Worm (Caenorhabditis elegans) whole organism, L4 larva: Measurements from ENCODE around the gene C50F4.4.
A peak's percentile ranks its signal among the peaks of the same experiment; 100 is the strongest.

Experiments
- F26F4.8 ChIP-seq: fragments of 200-800 bp; sonication (Bioruptor generic); conservative IDR thresholded peaks from 2 replicates; pipeline ENCODE4 v1.3.6; 2022; ENCODE audit warnings: missing genetic modification characterization, missing compliant biosample characterization
- F37D6.2 ChIP-seq: sonication (generic microtip); optimal IDR thresholded peaks from 2 replicates; lab custom pipeline; 2016; ENCODE audit warnings: mild to moderate bottlenecking, missing genetic modification characterization, missing compliant biosample characterization
- F44E2.7 ChIP-seq: fragments of 200-800 bp; sonication (Bioruptor generic); IDR thresholded peaks from 2 replicates; pipeline ENCODE4 v2.1.2; 2022; ENCODE audit warnings: missing genetic modification characterization, missing compliant biosample characterization
- T20F7.1 ChIP-seq: fragments of 200-800 bp; sonication (Bioruptor generic); optimal IDR thresholded peaks from 2 replicates; lab custom pipeline; 2018; ENCODE audit warnings: mild to moderate bottlenecking, missing genetic modification characterization, missing compliant biosample characterization
- Y48G9A.11 ChIP-seq: fragments of 200-800 bp; sonication (Bioruptor generic); IDR thresholded peaks from 2 replicates; pipeline ENCODE4 v1.3.6; 2022; ENCODE audit warnings: missing genetic modification reagents, missing genetic modification characterization, missing compliant biosample characterization
- Y5F2A.4 ChIP-seq: fragments of 200-800 bp; sonication (Bioruptor generic); optimal IDR thresholded peaks from 2 replicates; lab custom pipeline; 2018; ENCODE audit warnings: mild to moderate bottlenecking, missing genetic modification characterization, missing compliant biosample characterization
- ZK337.2 ChIP-seq: fragments of 200-800 bp; sonication (Bioruptor generic); IDR thresholded peaks from 2 replicates; pipeline ENCODE4 v1.3.6; 2022; ENCODE audit warnings: missing genetic modification reagents, missing genetic modification characterization, missing compliant biosample characterization
- aha-1 ChIP-seq: fragments of 150-350 bp; peaks from one replicate; lab custom pipeline; 2014; ENCODE audit warnings: missing biosample characterization, missing genetic modification characterization
- ama-1 ChIP-seq: fragments of 150-350 bp; optimal IDR thresholded peaks from 2 replicates; lab custom pipeline; 2014; ENCODE audit warnings: inconsistent platforms, mixed read lengths
- arid-1 ChIP-seq: fragments of 200-800 bp; sonication (Bioruptor generic); conservative IDR thresholded peaks from 2 replicates; pipeline ENCODE4 v1.3.6; 2022; ENCODE audit warnings: missing genetic modification reagents, missing genetic modification characterization, missing compliant biosample characterization
- ceh-32 ChIP-seq: sonication (generic microtip); optimal IDR thresholded peaks from 2 replicates; lab custom pipeline; 2016; ENCODE audit warnings: mild to moderate bottlenecking, missing genetic modification characterization, missing compliant biosample characterization; ENCODE audit not compliant: poor library complexity
- ceh-44 ChIP-seq: fragments of 200-800 bp; sonication (Bioruptor generic); IDR thresholded peaks from 2 replicates; pipeline ENCODE4 v1.3.6; 2022; ENCODE audit warnings: missing genetic modification reagents, missing genetic modification characterization, missing compliant biosample characterization
- ceh-82 ChIP-seq: sonication (generic microtip); optimal IDR thresholded peaks from 2 replicates; lab custom pipeline; 2017; ENCODE audit warnings: missing biosample characterization, missing genetic modification characterization
- cey-2 ChIP-seq: sonication (generic microtip); optimal IDR thresholded peaks from 3 replicates; lab custom pipeline; 2017; ENCODE audit warnings: missing genetic modification characterization, mild to moderate bottlenecking, missing compliant biosample characterization, antibody characterized with exemption, borderline replicate concordance; ENCODE audit not compliant: insufficient read depth
- ctbp-1 ChIP-seq: fragments of 200-800 bp; sonication (Bioruptor generic); IDR thresholded peaks from 2 replicates; pipeline ENCODE4 v1.3.6; 2022; ENCODE audit warnings: missing genetic modification reagents, missing genetic modification characterization, missing compliant biosample characterization
- daf-16 ChIP-seq, 3 experiments: sonication (generic microtip); optimal IDR thresholded peaks; 2 replicates each; lab custom pipeline; 2016 to 2017; ENCODE audit warnings: missing genetic modification characterization in 3 of 3, missing genetic modification reagents in 3 of 3, mild to moderate bottlenecking in 2 of 3, missing compliant biosample characterization in 2 of 3, missing biosample characterization in 1 of 3, moderate library complexity in 1 of 3
- daf-19 ChIP-seq: fragments of 200-800 bp; sonication (Bioruptor generic); conservative IDR thresholded peaks from 2 replicates; pipeline ENCODE4 v1.3.6; 2022; ENCODE audit warnings: missing genetic modification characterization, missing compliant biosample characterization
- dmd-6 ChIP-seq: fragments of 200-800 bp; sonication (Bioruptor generic); IDR thresholded peaks from 2 replicates; pipeline ENCODE4 v1.3.6; 2022; ENCODE audit warnings: missing genetic modification reagents, missing genetic modification characterization, missing compliant biosample characterization
- dmd-9 ChIP-seq: fragments of 200-800 bp; sonication (Bioruptor generic); IDR thresholded peaks from 2 replicates; pipeline ENCODE4 v1.3.6; 2022; ENCODE audit warnings: missing genetic modification reagents, missing genetic modification characterization, missing compliant biosample characterization
- dpl-1 ChIP-seq: fragments of 150-350 bp; optimal IDR thresholded peaks from 2 replicates; lab custom pipeline; 2014; ENCODE audit warnings: missing biosample characterization, missing genetic modification reagents, missing genetic modification characterization
- duxl-1 ChIP-seq: sonication (generic microtip); optimal IDR thresholded peaks from 2 replicates; lab custom pipeline; 2016; ENCODE audit warnings: mild to moderate bottlenecking, missing genetic modification characterization, moderate library complexity, missing compliant biosample characterization; ENCODE audit not compliant: poor library complexity
- dve-1 ChIP-seq: sonication (generic microtip); optimal IDR thresholded peaks from 2 replicates; lab custom pipeline; 2017; ENCODE audit warnings: antibody characterized with exemption, mild to moderate bottlenecking, missing genetic modification characterization, missing compliant biosample characterization; ENCODE audit not compliant: insufficient read depth
- hif-1 ChIP-seq, 2 experiments: sonication (generic microtip); optimal IDR thresholded peaks; 2 replicates each; lab custom pipeline; 2016 to 2017; ENCODE audit warnings: missing compliant biosample characterization in 2 of 2, missing genetic modification characterization in 2 of 2, missing genetic modification reagents in 2 of 2, missing genotype in 2 of 2, mild to moderate bottlenecking in 1 of 2
- hlh-11 ChIP-seq: fragments of 200-800 bp; sonication (Bioruptor generic); optimal IDR thresholded peaks from 2 replicates; lab custom pipeline; 2018; ENCODE audit warnings: mild to moderate bottlenecking, missing genetic modification characterization, missing compliant biosample characterization
- hlh-30 ChIP-seq: sonication (generic microtip); optimal IDR thresholded peaks from 2 replicates; lab custom pipeline; 2017; ENCODE audit warnings: antibody characterized with exemption, mild to moderate bottlenecking, missing genetic modification characterization, missing compliant biosample characterization; ENCODE audit not compliant: insufficient read depth
- hmg-1.1 ChIP-seq: fragments of 200-800 bp; sonication (Bioruptor generic); IDR thresholded peaks from 2 replicates; pipeline ENCODE4 v1.3.6; 2022; ENCODE audit warnings: missing genetic modification reagents, missing genetic modification characterization, missing compliant biosample characterization
- lim-7 ChIP-seq: fragments of 200-800 bp; sonication (Bioruptor generic); IDR thresholded peaks from 2 replicates; pipeline ENCODE4 v1.3.6; 2022; ENCODE audit warnings: missing genetic modification characterization, missing compliant biosample characterization
- lin-1 ChIP-seq: fragments of 200-800 bp; sonication (Bioruptor generic); IDR thresholded peaks from 2 replicates; pipeline ENCODE4 v1.3.6; 2022; ENCODE audit warnings: missing genetic modification reagents, missing genetic modification characterization, missing compliant biosample characterization
- lin-15B ChIP-seq: fragments of 150-350 bp; sonication (generic microtip); optimal IDR thresholded peaks from 3 replicates; lab custom pipeline; 2014; ENCODE audit warnings: missing biosample characterization, missing genetic modification characterization
- lin-29 ChIP-seq: fragments of 200-800 bp; sonication (Bioruptor generic); IDR thresholded peaks from 2 replicates; pipeline ENCODE4 v1.3.6; 2022; ENCODE audit warnings: missing genetic modification reagents, missing genetic modification characterization, missing compliant biosample characterization
- lsy-2 ChIP-seq, 2 experiments: fragments of 150-350 bp in 1 of 2; sonication (generic microtip) in 1 of 2; optimal IDR thresholded peaks; 2 replicates each; lab custom pipeline; 2014 to 2017; ENCODE audit warnings: missing biosample characterization in 2 of 2, missing genetic modification characterization in 2 of 2
- mdl-1 ChIP-seq, 2 experiments: fragments of 150-350 bp in 1 of 2; sonication (generic microtip) in 1 of 2; optimal IDR thresholded peaks; 2 replicates each; lab custom pipeline; 2014 to 2017; ENCODE audit warnings: missing biosample characterization in 2 of 2, missing genetic modification characterization in 2 of 2
- mep-1 ChIP-seq: fragments of 150-350 bp; sonication (generic microtip); optimal IDR thresholded peaks from 3 replicates; lab custom pipeline; 2014; ENCODE audit warnings: missing biosample characterization, missing genetic modification characterization
- mes-2 ChIP-seq: sonication (generic microtip); optimal IDR thresholded peaks from 2 replicates; lab custom pipeline; 2016; ENCODE audit warnings: missing genotype, mild to moderate bottlenecking, missing genetic modification characterization, missing compliant biosample characterization; ENCODE audit not compliant: poor library complexity, severe bottlenecking
- mxl-2 ChIP-seq: fragments of 200-800 bp; sonication (Bioruptor generic); conservative IDR thresholded peaks from 2 replicates; pipeline ENCODE4 v1.3.6; 2022; ENCODE audit warnings: missing genetic modification reagents, missing genetic modification characterization, missing compliant biosample characterization
- nhr-237 ChIP-seq: sonication (generic microtip); optimal IDR thresholded peaks from 2 replicates; lab custom pipeline; 2017; ENCODE audit warnings: missing biosample characterization, missing genetic modification characterization
- nhr-25 ChIP-seq: sonication (generic microtip); optimal IDR thresholded peaks from 2 replicates; lab custom pipeline; 2017; ENCODE audit warnings: missing genetic modification characterization, mild to moderate bottlenecking, missing compliant biosample characterization, antibody characterized with exemption, moderate library complexity, borderline replicate concordance; ENCODE audit not compliant: insufficient read depth
- nhr-77 ChIP-seq: fragments of 150-350 bp; optimal IDR thresholded peaks from 2 replicates; lab custom pipeline; 2014; ENCODE audit warnings: missing biosample characterization, missing genetic modification characterization
- rbr-2 ChIP-seq: sonication (generic microtip); optimal IDR thresholded peaks from 2 replicates; lab custom pipeline; 2016; ENCODE audit warnings: missing genotype, missing genetic modification characterization, missing compliant biosample characterization
- sdz-12 ChIP-seq: fragments of 200-800 bp; sonication (Bioruptor generic); optimal IDR thresholded peaks from 2 replicates; lab custom pipeline; 2018; ENCODE audit warnings: mild to moderate bottlenecking, missing genetic modification characterization, missing compliant biosample characterization
- skn-1 ChIP-seq: fragments of 150-350 bp; optimal IDR thresholded peaks from 2 replicates; lab custom pipeline; 2014; ENCODE audit warnings: missing biosample characterization, missing genetic modification characterization
- snpc-1.2 ChIP-seq: fragments of 200-800 bp; sonication (Bioruptor generic); IDR thresholded peaks from 2 replicates; pipeline ENCODE4 v1.3.6; 2022; ENCODE audit warnings: missing genetic modification reagents, missing genetic modification characterization, missing compliant biosample characterization
- tra-1 ChIP-seq: fragments of 200-800 bp; sonication (Bioruptor generic); IDR thresholded peaks from 2 replicates; pipeline ENCODE4 v1.3.6; 2022; ENCODE audit warnings: missing genetic modification reagents, missing genetic modification characterization, missing compliant biosample characterization
- unc-130 ChIP-seq: sonication (generic microtip); optimal IDR thresholded peaks from 2 replicates; lab custom pipeline; 2016; ENCODE audit warnings: missing genetic modification reagents, missing genetic modification characterization, missing compliant biosample characterization
- unc-62 ChIP-seq, 3 experiments: fragments of 150-350 bp in 1 of 3; sonication (generic microtip); optimal IDR thresholded peaks in 2 of 3; peaks in 1 of 3; 1 replicate in 1 of 3; 2 replicates in 2 of 3; lab custom pipeline; 2014 to 2017; ENCODE audit warnings: missing biosample characterization in 3 of 3, missing genetic modification characterization in 3 of 3, missing genetic modification reagents in 3 of 3, missing genotype in 1 of 3
- vab-7 ChIP-seq: fragments of 200-800 bp; sonication (Bioruptor generic); IDR thresholded peaks from 2 replicates; pipeline ENCODE4 v1.3.6; 2022; ENCODE audit warnings: missing genetic modification reagents, missing genetic modification characterization, missing compliant biosample characterization

The C50F4.4 gene

ce11 chrV:9546860-9547269 lies 10.3 kb downstream of the C50F4.4 start, which contains the start of gene his-37 (continued):
- peak; percentile 46 to 100 for TF ChIP-seq unc-62 (GFP tag; optimal IDR thresholded peaks at IDR 0.05 in 1 of 2; lab: Kevin White, UChicago)
- no peak for TF ChIP-seq unc-62 (tag; optimal IDR thresholded peaks at IDR 0.05; lab: Kevin White, UChicago)
- TF ChIP-seq aha-1 (tag; lab: Kevin White, UChicago) = peak; percentile 100
- TF ChIP-seq hmg-1.1 = peak; percentile 97
- peak; percentile 97 for TF ChIP-seq F37D6.2
- TF ChIP-seq rbr-2 = peak; percentile 99
- peak; percentile 78 for TF ChIP-seq skn-1
- no peak for TF ChIP-seq ceh-44 (GFP tag; lab: Robert Waterston, UW)
- TF ChIP-seq hlh-30 (tag; lab: Kevin White, UChicago) = peak; percentile 92
- TF ChIP-seq F26F4.8 = no peak
- TF ChIP-seq ceh-32 (tag; lab: Kevin White, UChicago) = peak; percentile 82
- TF ChIP-seq lin-29 (GFP tag; lab: Robert Waterston, UW) = peak; percentile 95
- peak; percentile 96 for TF ChIP-seq duxl-1 (tag; lab: Kevin White, UChicago)
- no peak for TF ChIP-seq F44E2.7
- TF ChIP-seq cey-2 (tag; lab: Kevin White, UChicago) = peak; percentile 88
- TF ChIP-seq ctbp-1 (GFP tag; lab: Robert Waterston, UW) = peak; percentile 98
- TF ChIP-seq arid-1 (GFP tag; lab: Robert Waterston, UW) = peak; percentile 92
- TF ChIP-seq lin-1 (GFP tag; lab: Robert Waterston, UW) = peak; percentile 94
- peak; percentile 97 for TF ChIP-seq daf-19 (GFP tag; lab: Robert Waterston, UW)
- TF ChIP-seq ama-1 (lab: Kevin White, UChicago) = peak; percentile 95
- TF ChIP-seq nhr-237 = peak; percentile 82

DNA sequence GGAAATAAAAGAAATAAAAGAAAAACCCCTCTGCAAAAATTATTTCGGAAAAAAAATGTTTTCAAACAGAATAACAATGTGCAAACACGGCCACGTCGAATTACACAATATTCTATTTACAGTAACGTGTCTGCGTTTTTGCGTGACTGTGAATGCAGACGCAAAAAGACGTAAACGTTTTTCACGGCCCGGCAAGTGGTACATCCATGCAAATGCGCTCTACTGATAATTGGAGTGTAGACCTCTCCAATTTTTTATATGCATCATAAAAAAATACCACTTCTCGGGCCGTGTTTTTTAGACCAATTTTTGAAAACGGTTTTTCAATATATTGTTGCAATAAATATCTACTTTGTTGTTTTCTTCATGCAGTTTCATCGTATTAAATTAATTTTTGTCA lies 12.9 kb downstream of the C50F4.4 start, which contains the start of gene nstp-10:
TSS of gene nstp-10 (minus strand) at position 378 of the 400 bp plus-strand sequence.
- TF ChIP-seq vab-7 = 0 out of 2 replicates have a peak, but pooled peaks have one; percentile 10
- peak; percentile 20 for TF ChIP-seq lin-15B (tag; lab: Kevin White, UChicago)
- TF ChIP-seq snpc-1.2 (GFP tag; lab: Robert Waterston, UW) = peak; percentile 84
- TF ChIP-seq duxl-1 (tag; lab: Kevin White, UChicago) = peak; percentile 15
- peak; percentile 83 for TF ChIP-seq Y48G9A.11 (GFP tag; lab: Robert Waterston, UW)
- TF ChIP-seq ceh-82 (tag; lab: Kevin White, UChicago) = no peak
- TF ChIP-seq mes-2 = peak; percentile 78
- 0 out of 2 replicates have a peak, but pooled peaks have one; percentile 9 for TF ChIP-seq lim-7 (GFP tag; lab: Robert Waterston, UW)
- TF ChIP-seq ceh-44 (GFP tag; lab: Robert Waterston, UW) = peak; percentile 91
- TF ChIP-seq dmd-6 (GFP tag; lab: Robert Waterston, UW) = peak; percentile 9; the same call in 1 of the 2 replicates
- peak; percentile 48 for TF ChIP-seq dve-1 (tag; lab: Kevin White, UChicago)
- no peak for TF ChIP-seq hif-1 (tag; optimal IDR thresholded peaks at IDR 0.05; lab: Kevin White, UChicago)
- 0 out of 2 replicates have a peak, but pooled peaks have one; percentile 38 for TF ChIP-seq dmd-9 (GFP tag; lab: Robert Waterston, UW)
- peak; percentile 42 for TF ChIP-seq dpl-1
- TF ChIP-seq unc-130 (GFP tag; lab: Kevin White, UChicago) = peak; percentile 93
- no peak for TF ChIP-seq mdl-1 (tag; optimal IDR thresholded peaks at IDR 0.05; lab: Kevin White, UChicago)
- TF ChIP-seq arid-1 (GFP tag; lab: Robert Waterston, UW) = 0 out of 2 replicates have a peak, but pooled peaks have one; percentile 33
- no peak for TF ChIP-seq daf-16 (GFP tag; optimal IDR thresholded peaks at IDR 0.05; lab: Kevin White, UChicago)
- peak; percentile 7 for TF ChIP-seq daf-16 (tag; optimal IDR thresholded peaks at IDR 0.05; lab: Kevin White, UChicago)
- TF ChIP-seq Y5F2A.4 (GFP tag; lab: Kevin White, UChicago) = no peak
- peak; percentile 8 for TF ChIP-seq hlh-11 (tag; lab: Kevin White, UChicago)
- no peak for TF ChIP-seq mxl-2 (GFP tag; lab: Robert Waterston, UW)
- no peak for TF ChIP-seq sdz-12 (GFP tag; lab: Kevin White, UChicago)
- peak; percentile 40 for TF ChIP-seq mep-1 (tag; lab: Kevin White, UChicago)
- no peak for TF ChIP-seq ama-1 (lab: Kevin White, UChicago)
- TF ChIP-seq ZK337.2 = peak; percentile 44; the same call in 1 of the 2 replicates
- peak; percentile 54 for TF ChIP-seq T20F7.1 (GFP tag; lab: Kevin White, UChicago)
- TF ChIP-seq tra-1 (GFP tag; lab: Robert Waterston, UW) = peak; percentile 55; the same call in 1 of the 2 replicates
- TF ChIP-seq lsy-2 (tag; optimal IDR thresholded peaks at IDR 0.05; lab: Kevin White, UChicago) = peak in 1 of 2 experiments; percentile 84
- peak; percentile 30 for TF ChIP-seq nhr-25 (tag; lab: Kevin White, UChicago)
- TF ChIP-seq nhr-77 (tag; lab: Kevin White, UChicago) = no peak
